Worm (Caenorhabditis elegans) whole organism, midembryonic: ENCODE measurements around the gene cst-1.

Source experiments
- flt-1 ChIP-seq: fragments of 200-800 bp; sonication (Bioruptor generic); IDR thresholded peaks from 2 replicates; pipeline ENCODE4 v1.3.6; 2022; ENCODE audit warnings: missing genetic modification characterization, missing compliant biosample characterization
- klf-2 ChIP-seq: fragments of 200-800 bp; sonication (Bioruptor generic); conservative IDR thresholded peaks from 2 replicates; pipeline ENCODE4 v1.3.6; 2022; ENCODE audit warnings: missing genetic modification reagents, missing genetic modification characterization, missing compliant biosample characterization
- med-1 ChIP-seq: sonication (generic microtip); optimal IDR thresholded peaks from 2 replicates; lab custom pipeline; 2017; ENCODE audit warnings: missing genetic modification characterization, mild to moderate bottlenecking, missing compliant biosample characterization, antibody characterized with exemption, missing genetic modification reagents; ENCODE audit not compliant: insufficient read depth
- ref-1 ChIP-seq: fragments of 200-800 bp; sonication (Bioruptor generic); conservative IDR thresholded peaks from 2 replicates; pipeline ENCODE4 v1.3.6; 2022; ENCODE audit warnings: missing genetic modification reagents, missing genetic modification characterization, missing compliant biosample characterization
- tab-1 ChIP-seq: fragments of 200-800 bp; sonication (Bioruptor generic); IDR thresholded peaks from 2 replicates; pipeline ENCODE4 v1.3.6; 2022; ENCODE audit warnings: missing genetic modification characterization, missing compliant biosample characterization

DNA sequence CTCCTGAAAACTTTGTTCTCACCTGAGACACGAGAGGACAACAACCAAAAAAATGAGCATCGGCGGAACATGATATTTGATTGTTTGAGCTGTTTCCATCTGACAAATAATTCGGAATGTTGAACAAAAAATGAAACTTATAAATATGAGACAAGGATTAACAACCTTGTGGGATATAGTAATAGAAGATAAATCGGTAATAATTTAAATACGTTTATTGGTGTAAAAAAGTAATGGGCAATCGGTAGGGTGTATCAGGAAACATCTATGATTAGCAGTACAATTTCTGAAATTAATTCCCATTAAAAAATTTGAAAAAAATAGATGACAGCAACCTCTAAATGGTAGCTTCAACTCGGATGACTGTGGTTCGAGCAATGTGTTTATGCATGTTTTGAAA is 28.0 kb downstream of the cst-1 start, which contains the start of gene R160.10:
- TF ChIP-seq tab-1 (no peak), flt-1 (no peak), ref-1 (GFP tag; lab: Robert Waterston, UW) (no peak), klf-2 (GFP tag; lab: Robert Waterston, UW) (no peak), med-1 (GFP tag; lab: Kevin White, UChicago) (no peak)
